Worm (Caenorhabditis elegans): ENCODE results near the gene srx-110.
A peak's percentile ranks its signal among the peaks of the same experiment; 100 is the strongest.

DNA sequence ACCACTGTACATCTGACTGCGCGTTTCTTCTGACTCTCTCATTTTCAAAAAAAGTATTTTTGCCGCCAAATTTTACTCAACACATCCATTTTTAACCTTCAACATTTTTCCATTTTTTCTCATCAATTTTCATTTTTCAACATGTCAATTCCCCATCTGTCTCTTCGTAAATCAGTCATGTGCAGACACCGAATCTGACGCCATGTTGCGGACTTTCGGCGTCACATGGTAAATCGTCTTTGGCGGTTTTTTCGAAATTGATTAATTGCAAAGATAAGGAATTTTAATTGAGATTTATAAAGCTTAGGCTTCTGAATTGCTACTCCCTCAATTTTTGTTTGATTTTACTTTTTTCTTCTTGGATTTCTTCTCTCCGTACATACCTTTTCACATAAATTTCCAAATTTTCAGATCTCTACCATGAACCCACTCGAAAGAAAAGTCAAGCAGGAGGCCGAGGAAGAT is 26.6 kb upstream of the srx-110 start, which contains the start of gene F19B10.1:
- peak; percentile 45 for TF ChIP-seq lin-39 (tag; optimal IDR thresholded peaks at IDR 0.05)
- TF ChIP-seq nhr-77 (tag; optimal IDR thresholded peaks at IDR 0.05) = no peak
- TF ChIP-seq elt-1 (tag; optimal IDR thresholded peaks at IDR 0.05) = peak; percentile 44
- peak; percentile 81 for TF ChIP-seq pha-4 (tag; optimal IDR thresholded peaks at IDR 0.05)
- TF ChIP-seq mdl-1 (tag; optimal IDR thresholded peaks at IDR 0.05) = no peak
- no peak for TF ChIP-seq fos-1 (tag; optimal IDR thresholded peaks at IDR 0.05)
- no peak for TF ChIP-seq nhr-12 (tag; optimal IDR thresholded peaks at IDR 0.05)
